Fruit fly (Drosophila melanogaster): ENCODE measurements around the gene CG1307.

Gene CG1307

DNA sequence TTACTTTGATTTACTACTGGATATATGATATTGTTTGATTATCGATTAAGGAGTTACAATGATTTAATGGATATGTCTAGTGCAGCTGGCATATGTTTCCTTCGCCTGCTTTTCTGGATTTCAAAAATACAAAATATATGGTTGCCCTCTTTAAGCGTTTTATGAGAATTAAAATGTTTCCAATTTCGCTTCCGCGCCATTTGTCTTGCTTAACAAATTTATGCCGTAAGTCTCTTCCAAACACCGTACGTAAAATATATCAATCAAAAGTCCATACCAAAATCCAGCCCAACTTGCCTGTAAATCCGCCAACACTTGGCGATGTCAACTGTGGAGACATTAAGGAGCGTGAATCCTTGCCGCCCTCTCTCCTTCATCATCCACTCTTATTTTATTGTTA lies 28.0 kb downstream of the CG1307 start, which contains the start of gene CG15177:
TSS of gene CG15177 (minus strand) at position 101 of the 400 bp plus-strand sequence.
- TF ChIP-seq net (GFP tag; optimal IDR thresholded peaks at IDR 0.05) (no peak), CG6163 (GFP tag; IDR thresholded peaks at IDR 0.05) (no peak), Smox (GFP tag; optimal IDR thresholded peaks at IDR 0.05) (no peak), Met (GFP tag; optimal IDR thresholded peaks at IDR 0.05) (no peak), Eip75B (GFP tag; optimal IDR thresholded peaks at IDR 0.05) (no peak), CG6276 (GFP tag; optimal IDR thresholded peaks at IDR 0.05) (no peak), CG6808 (GFP tag; optimal IDR thresholded peaks at IDR 0.05) (no peak), eg (GFP tag; IDR thresholded peaks at IDR 0.05) (no peak), dac (GFP tag; optimal IDR thresholded peaks at IDR 0.05) (no peak), fkh (GFP tag; optimal IDR thresholded peaks at IDR 0.05) (no peak), Eip78C (GFP tag) (no peak), CG34406 (GFP tag; optimal IDR thresholded peaks at IDR 0.05) (no peak), spab (GFP tag; optimal IDR thresholded peaks at IDR 0.05) (no peak), Gug (GFP tag; IDR thresholded peaks at IDR 0.05) (no peak), vri (GFP tag; optimal IDR thresholded peaks at IDR 0.05) (no peak), Lpt (GFP tag; optimal IDR thresholded peaks at IDR 0.05) (no peak), CG4318 (GFP tag; optimal IDR thresholded peaks at IDR 0.05) (no peak)

DNA sequence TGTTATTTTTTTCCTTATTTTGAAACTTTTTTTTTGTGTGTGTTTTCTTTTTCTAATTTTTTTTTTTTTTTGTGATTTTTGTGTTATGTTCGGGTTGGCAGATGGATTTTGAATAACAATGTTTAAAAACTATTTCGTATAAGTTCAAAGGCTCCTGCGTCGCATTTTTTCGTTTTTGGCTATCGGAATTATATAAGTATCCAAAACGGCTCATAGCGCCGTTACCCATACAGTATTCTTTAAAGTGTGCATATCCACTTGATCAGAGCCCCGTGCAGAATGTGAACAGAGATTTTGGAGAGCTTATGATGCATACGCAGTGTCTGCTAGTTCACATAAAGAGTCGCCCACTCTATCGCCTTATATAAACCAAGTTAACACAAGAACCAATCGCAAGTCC lies 29.4 kb downstream of the CG1307 start, which contains the start of gene sowi:
TSS of gene sowi (minus strand) at position 101 of the 400 bp plus-strand sequence.
- TF ChIP-seq salr (GFP tag; optimal IDR thresholded peaks at IDR 0.05) (no peak), CG3919 (GFP tag; optimal IDR thresholded peaks at IDR 0.05) (no peak), CG11294 (GFP tag; IDR thresholded peaks at IDR 0.05) (no peak)

DNA sequence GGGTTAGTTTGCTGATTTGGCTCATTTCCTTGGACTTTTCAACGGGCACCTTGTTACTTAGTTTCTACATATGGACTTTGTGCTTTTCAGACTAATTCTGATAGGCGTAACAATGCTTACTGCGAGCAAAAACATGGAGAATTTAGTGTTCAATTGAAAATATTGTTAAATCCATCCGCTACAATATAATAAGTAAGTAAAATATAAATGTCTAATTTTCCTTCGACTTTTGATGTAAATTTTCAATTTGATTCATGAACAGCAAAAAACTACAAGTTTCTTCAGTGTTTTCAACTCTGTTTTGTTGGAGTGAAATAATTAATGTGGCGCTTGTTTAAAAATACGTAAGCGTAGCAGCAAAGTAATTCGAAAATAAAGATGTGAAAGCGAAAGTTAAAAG lies 48.4 kb downstream of the CG1307 start, which contains the start of gene glob2:
TSS of gene glob2 (minus strand) at position 101 of the 400 bp plus-strand sequence.
- no peak for TF ChIP-seq Hr38 (GFP tag; optimal IDR thresholded peaks at IDR 0.05)
- TF ChIP-seq dsx (GFP tag; optimal IDR thresholded peaks at IDR 0.05; ENCODE audit: poor library complexity, severe bottlenecking), result no peak
- TF ChIP-seq Eip93F (GFP tag; optimal IDR thresholded peaks at IDR 0.05), result no peak
- TF ChIP-seq esn (GFP tag; optimal IDR thresholded peaks at IDR 0.05), result no peak
- no peak for TF ChIP-seq CG11294 (GFP tag; IDR thresholded peaks at IDR 0.05)
- no peak for TF ChIP-seq CG11902 (GFP tag; optimal IDR thresholded peaks at IDR 0.05)
- no peak for TF ChIP-seq cyc (GFP tag; optimal IDR thresholded peaks at IDR 0.05)
- no peak for TF ChIP-seq ss (GFP tag; optimal IDR thresholded peaks at IDR 0.05)
- TF ChIP-seq svp (GFP tag), result no peak
- TF ChIP-seq CG31627 (GFP tag; optimal IDR thresholded peaks at IDR 0.05), result no peak
- no peak for TF ChIP-seq topi (GFP tag; optimal IDR thresholded peaks at IDR 0.05)
- TF ChIP-seq CG6808 (GFP tag; optimal IDR thresholded peaks at IDR 0.05), result no peak
- no peak for TF ChIP-seq CG6854 (GFP tag; optimal IDR thresholded peaks at IDR 0.05)
- TF ChIP-seq eg (GFP tag; IDR thresholded peaks at IDR 0.05), result no peak
- TF ChIP-seq CG3032 (tag; optimal IDR thresholded peaks at IDR 0.05), result no peak
- TF ChIP-seq OdsH (GFP tag; optimal IDR thresholded peaks at IDR 0.05), result no peak
- TF ChIP-seq CG8119 (GFP tag; IDR thresholded peaks at IDR 0.05), result no peak
- TF ChIP-seq Met (GFP tag; optimal IDR thresholded peaks at IDR 0.05), result no peak
- TF ChIP-seq Eip78C (GFP tag), result no peak

Measured in whole organism, prepupa.